Worm (Caenorhabditis elegans) whole organism, L4/young adult: ENCODE measurements around the gene Y70C5A.4.

Experiments
- W03F9.2 ChIP-seq: fragments of 150-350 bp; optimal IDR thresholded peaks from 2 replicates; lab custom pipeline; 2014; ENCODE audit warnings: missing biosample characterization, missing genetic modification characterization
- him-1 ChIP-seq: sonication (generic microtip); optimal IDR thresholded peaks from 2 replicates; lab custom pipeline; 2016; ENCODE audit warnings: missing genotype, missing genetic modification reagents, missing genetic modification characterization, missing compliant biosample characterization

- no peak for TF ChIP-seq W03F9.2 (tag; lab: Kevin White, UChicago)
- TF ChIP-seq him-1: no peak
Observed at ce11 chrV:16628991-16629390, 11.4 kb downstream of the Y70C5A.4 start, which contains the start of gene W06G6.2.
